Worm (Caenorhabditis elegans) whole organism, mixed stage, embryonic: ENCODE data around the gene Y116F11B.2.

Source experiments
- M03D4.4 ChIP-seq: sonication (generic microtip); optimal IDR thresholded peaks from 2 replicates; lab custom pipeline; 2017; ENCODE audit warnings: mild to moderate bottlenecking, missing genetic modification characterization, missing compliant biosample characterization
- bed-3 ChIP-seq: fragments of 200-800 bp; sonication (Bioruptor generic); optimal IDR thresholded peaks from 3 replicates; lab custom pipeline; 2018; ENCODE audit warnings: mild to moderate bottlenecking, missing genetic modification characterization, moderate library complexity, missing compliant biosample characterization
- blmp-1 ChIP-seq: fragments of 150-350 bp; optimal IDR thresholded peaks from 2 replicates; lab custom pipeline; 2014; ENCODE audit warnings: missing biosample characterization, missing genetic modification characterization
- ceh-39 ChIP-seq: fragments of 150-350 bp; optimal IDR thresholded peaks from 2 replicates; lab custom pipeline; 2014; ENCODE audit warnings: missing biosample characterization, missing genetic modification characterization
- ceh-43 ChIP-seq: fragments of 200-800 bp; sonication (Bioruptor generic); optimal IDR thresholded peaks from 2 replicates; lab custom pipeline; 2018; ENCODE audit warnings: mild to moderate bottlenecking, missing genetic modification characterization, moderate library complexity, missing compliant biosample characterization
- ceh-83 ChIP-seq: fragments of 200-800 bp; sonication (Bioruptor generic); optimal IDR thresholded peaks from 2 replicates; lab custom pipeline; 2018; ENCODE audit warnings: mild to moderate bottlenecking, missing genetic modification characterization, missing compliant biosample characterization
- ces-1 ChIP-seq: fragments of 150-350 bp; optimal IDR thresholded peaks from 2 replicates; lab custom pipeline; 2014; ENCODE audit warnings: missing biosample characterization, missing genetic modification reagents, missing genetic modification characterization
- cnd-1 ChIP-seq: fragments of 200-800 bp; sonication (Bioruptor generic); optimal IDR thresholded peaks from 2 replicates; lab custom pipeline; 2018; ENCODE audit warnings: mild to moderate bottlenecking, missing genetic modification characterization, missing compliant biosample characterization
- drap-1 ChIP-seq: fragments of 200-800 bp; sonication (Bioruptor generic); optimal IDR thresholded peaks from 3 replicates; lab custom pipeline; 2018; ENCODE audit warnings: mild to moderate bottlenecking, missing genetic modification characterization, missing compliant biosample characterization
- elt-1 ChIP-seq: sonication (generic microtip); optimal IDR thresholded peaks from 2 replicates; lab custom pipeline; 2017; ENCODE audit warnings: missing genetic modification characterization, mild to moderate bottlenecking, missing compliant biosample characterization, antibody characterized with exemption, moderate library complexity, borderline replicate concordance; ENCODE audit not compliant: insufficient read depth
- elt-3 ChIP-seq: fragments of 150-350 bp; optimal IDR thresholded peaks from 2 replicates; lab custom pipeline; 2014; ENCODE audit warnings: missing biosample characterization, missing genetic modification characterization
- flh-1 ChIP-seq: fragments of 200-800 bp; sonication (Bioruptor generic); optimal IDR thresholded peaks from 2 replicates; lab custom pipeline; 2018; ENCODE audit warnings: mild to moderate bottlenecking, missing genetic modification characterization, moderate library complexity, missing compliant biosample characterization
- ham-2 ChIP-seq: fragments of 200-800 bp; sonication (Bioruptor generic); optimal IDR thresholded peaks from 2 replicates; lab custom pipeline; 2018; ENCODE audit warnings: mild to moderate bottlenecking, missing genetic modification characterization, missing compliant biosample characterization
- hlh-1 ChIP-seq: fragments of 150-350 bp; optimal IDR thresholded peaks from 2 replicates; lab custom pipeline; 2014; ENCODE audit warnings: missing biosample characterization, missing genetic modification reagents, missing genetic modification characterization
- lin-13 ChIP-seq: fragments of 150-350 bp; optimal IDR thresholded peaks from 2 replicates; lab custom pipeline; 2014; ENCODE audit warnings: missing biosample characterization, missing genetic modification characterization
- lin-32 ChIP-seq: fragments of 200-800 bp; sonication (Bioruptor generic); optimal IDR thresholded peaks from 2 replicates; lab custom pipeline; 2018; ENCODE audit warnings: mild to moderate bottlenecking, missing genetic modification characterization, missing compliant biosample characterization
- lsy-2 ChIP-seq: fragments of 150-350 bp; optimal IDR thresholded peaks from 2 replicates; lab custom pipeline; 2014; ENCODE audit warnings: missing biosample characterization, missing genetic modification characterization
- mab-5 ChIP-seq: fragments of 150-350 bp; optimal IDR thresholded peaks from 2 replicates; lab custom pipeline; 2014; ENCODE audit warnings: missing biosample characterization, missing genetic modification characterization
- mep-1 ChIP-seq: fragments of 150-350 bp; optimal IDR thresholded peaks from 2 replicates; lab custom pipeline; 2017; ENCODE audit warnings: missing biosample characterization, missing genetic modification reagents, missing genetic modification characterization, inconsistent platforms
- mls-2 ChIP-seq: sonication (generic microtip); optimal IDR thresholded peaks from 2 replicates; lab custom pipeline; 2016; ENCODE audit warnings: mild to moderate bottlenecking, missing genetic modification characterization, moderate library complexity, missing compliant biosample characterization
- nhr-12 ChIP-seq: fragments of 150-350 bp; optimal IDR thresholded peaks from 2 replicates; lab custom pipeline; 2014; ENCODE audit warnings: missing biosample characterization, missing genetic modification characterization
- nhr-2 ChIP-seq: fragments of 150-350 bp; optimal IDR thresholded peaks from 2 replicates; lab custom pipeline; 2014; ENCODE audit warnings: missing biosample characterization, missing genetic modification characterization
- nhr-237 ChIP-seq: fragments of 150-350 bp; optimal IDR thresholded peaks from 2 replicates; lab custom pipeline; 2014; ENCODE audit warnings: missing biosample characterization, missing genetic modification characterization
- nhr-28 ChIP-seq: fragments of 150-350 bp; optimal IDR thresholded peaks from 2 replicates; lab custom pipeline; 2014; ENCODE audit warnings: missing biosample characterization, missing genetic modification characterization
- nhr-76 ChIP-seq: sonication (generic microtip); optimal IDR thresholded peaks from 2 replicates; lab custom pipeline; 2017; ENCODE audit warnings: missing biosample characterization, missing genetic modification characterization
- pha-4 ChIP-seq: fragments of 150-350 bp; optimal IDR thresholded peaks from 2 replicates; lab custom pipeline; 2018; ENCODE audit warnings: missing biosample characterization, missing genetic modification reagents, missing genetic modification characterization
- sem-2 ChIP-seq: fragments of 200-800 bp; sonication (Bioruptor generic); optimal IDR thresholded peaks from 2 replicates; lab custom pipeline; 2018; ENCODE audit warnings: mild to moderate bottlenecking, missing genetic modification characterization, missing compliant biosample characterization
- snpc-4 ChIP-seq: fragments of 150-350 bp; optimal IDR thresholded peaks from 2 replicates; lab custom pipeline; 2014; ENCODE audit warnings: missing biosample characterization, missing genetic modification characterization
- tbx-8 ChIP-seq: fragments of 200-800 bp; sonication (Bioruptor generic); optimal IDR thresholded peaks from 2 replicates; lab custom pipeline; 2018; ENCODE audit warnings: mild to moderate bottlenecking, missing genetic modification characterization, moderate library complexity, missing compliant biosample characterization
- unc-120 ChIP-seq: sonication (generic microtip); optimal IDR thresholded peaks from 2 replicates; lab custom pipeline; 2017; ENCODE audit warnings: missing genetic modification characterization, missing compliant biosample characterization; ENCODE audit not compliant: poor library complexity, severe bottlenecking
- unc-39 ChIP-seq: fragments of 150-350 bp; optimal IDR thresholded peaks from 2 replicates; lab custom pipeline; 2014; ENCODE audit warnings: missing biosample characterization, missing genetic modification characterization
- unc-62 ChIP-seq: fragments of 150-350 bp; optimal IDR thresholded peaks from 2 replicates; lab custom pipeline; 2014; ENCODE audit warnings: missing biosample characterization, missing genetic modification reagents, missing genetic modification characterization
- zip-8 ChIP-seq: fragments of 150-350 bp; optimal IDR thresholded peaks from 2 replicates; lab custom pipeline; 2014; ENCODE audit warnings: missing biosample characterization, missing genetic modification characterization
- ztf-11 ChIP-seq: fragments of 150-350 bp; optimal IDR thresholded peaks from 2 replicates; lab custom pipeline; 2014; ENCODE audit warnings: missing biosample characterization, missing genetic modification characterization

Gene Y116F11B.2

ce11 chrV:19767719-19768118 is 33.2 kb downstream of the Y116F11B.2 start:
- no peak for TF ChIP-seq elt-3
- no peak for TF ChIP-seq lsy-2 (tag; lab: Kevin White, UChicago)
- TF ChIP-seq hlh-1: no peak
- no peak for TF ChIP-seq pha-4 (tag; lab: Kevin White, UChicago)
- no peak for TF ChIP-seq tbx-8 (GFP tag; lab: Kevin White, UChicago)
- no peak for TF ChIP-seq elt-1 (tag; lab: Kevin White, UChicago)
- TF ChIP-seq snpc-4 (tag; lab: Kevin White, UChicago): no peak
- no peak for TF ChIP-seq cnd-1 (tag; lab: Kevin White, UChicago)
- TF ChIP-seq ceh-39: no peak

ce11 chrV:19760751-19761150 is 40.2 kb downstream of the Y116F11B.2 start, which contains the start of gene M162.5:
Gene M162.5 (plus strand): TSS chrV:19761051.
- no peak for TF ChIP-seq ztf-11 (tag; lab: Kevin White, UChicago)
- no peak for TF ChIP-seq nhr-237 (tag; lab: Kevin White, UChicago)
- no peak for TF ChIP-seq ces-1 (GFP tag; lab: Kevin White, UChicago)
- TF ChIP-seq ceh-43 (GFP tag; lab: Kevin White, UChicago): no peak
- TF ChIP-seq snpc-4 (tag; lab: Kevin White, UChicago): no peak
- no peak for TF ChIP-seq drap-1
- TF ChIP-seq nhr-2 (tag; lab: Kevin White, UChicago): no peak
- TF ChIP-seq lin-32 (GFP tag; lab: Kevin White, UChicago): no peak
- no peak for TF ChIP-seq blmp-1
- TF ChIP-seq elt-3: no peak
- no peak for TF ChIP-seq nhr-76 (tag; lab: Kevin White, UChicago)
- no peak for TF ChIP-seq nhr-28 (tag; lab: Kevin White, UChicago)

ce11 chrV:19759282-19759681 is 41.7 kb downstream of the Y116F11B.2 start:
- no peak for TF ChIP-seq nhr-237 (tag; lab: Kevin White, UChicago)
- no peak for TF ChIP-seq pha-4 (tag; lab: Kevin White, UChicago)
- TF ChIP-seq ceh-83 (GFP tag; lab: Kevin White, UChicago): no peak
- no peak for TF ChIP-seq unc-120 (tag; lab: Kevin White, UChicago)
- TF ChIP-seq mep-1 (tag; lab: Kevin White, UChicago): no peak
- no peak for TF ChIP-seq unc-62 (GFP tag; lab: Kevin White, UChicago)
- TF ChIP-seq mls-2: no peak
- TF ChIP-seq blmp-1: no peak
- no peak for TF ChIP-seq ceh-43 (GFP tag; lab: Kevin White, UChicago)
- no peak for TF ChIP-seq bed-3 (GFP tag; lab: Kevin White, UChicago)
- TF ChIP-seq snpc-4 (tag; lab: Kevin White, UChicago): no peak
- TF ChIP-seq sem-2 (GFP tag; lab: Kevin White, UChicago): no peak
- no peak for TF ChIP-seq lin-13 (tag; lab: Kevin White, UChicago)
- no peak for TF ChIP-seq unc-39 (tag; lab: Kevin White, UChicago)
- no peak for TF ChIP-seq lsy-2 (tag; lab: Kevin White, UChicago)
- TF ChIP-seq, all 35 proteins: peak for 0

DNA sequence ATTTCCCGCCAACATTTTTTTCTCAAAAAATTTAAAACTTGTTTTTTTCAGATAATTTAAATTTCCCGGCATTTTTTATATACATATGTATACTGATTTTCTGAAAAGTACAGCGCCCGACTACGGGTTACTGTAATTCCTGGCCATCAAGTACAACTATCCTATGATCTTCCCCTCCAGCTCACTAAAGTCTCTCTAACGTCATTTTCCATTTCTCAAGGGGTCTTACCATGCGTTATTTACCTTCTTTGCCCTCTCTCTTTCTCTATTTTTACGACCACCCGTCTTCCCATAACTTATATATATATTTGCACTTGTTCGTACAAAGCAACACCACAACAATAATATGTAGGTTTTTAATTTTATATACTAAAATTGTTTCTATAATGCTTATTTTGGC is 44.7 kb downstream of the Y116F11B.2 start, which contains the start of gene W04E12.9:
TSS of gene W04E12.9 (plus strand) at position 301 of the 400 bp plus-strand sequence.
- TF ChIP-seq nhr-28 (tag; lab: Kevin White, UChicago) (no peak), ceh-43 (GFP tag; lab: Kevin White, UChicago) (no peak), blmp-1 (no peak), M03D4.4 (tag; lab: Kevin White, UChicago) (no peak), snpc-4 (tag; lab: Kevin White, UChicago) (no peak), zip-8 (tag; lab: Kevin White, UChicago) (no peak), nhr-2 (tag; lab: Kevin White, UChicago) (no peak), ham-2 (GFP tag; lab: Kevin White, UChicago) (no peak), elt-3 (no peak), lsy-2 (tag; lab: Kevin White, UChicago) (no peak), nhr-237 (tag; lab: Kevin White, UChicago) (no peak), unc-39 (tag; lab: Kevin White, UChicago) (no peak), flh-1 (GFP tag; lab: Kevin White, UChicago) (no peak), nhr-76 (tag; lab: Kevin White, UChicago) (no peak), nhr-12 (tag; lab: Kevin White, UChicago) (no peak), bed-3 (GFP tag; lab: Kevin White, UChicago) (no peak), mab-5 (tag; lab: Kevin White, UChicago) (no peak), unc-120 (tag; lab: Kevin White, UChicago) (no peak)
- TF ChIP-seq, all 35 proteins: peak for 0
